Fruit fly (Drosophila melanogaster) whole organism, embryonic: ENCODE measurements around the gene CG16903.

Experiments used
- BtbVII ChIP-seq: fragments of 200-800 bp; sonication (Bioruptor generic); optimal IDR thresholded peaks from 3 replicates; lab custom pipeline; 2017; ENCODE audit warnings: missing biosample characterization, mild to moderate bottlenecking, missing genetic modification characterization
- CG10267 ChIP-seq: fragments of 200-800 bp; sonication (Bioruptor generic); optimal IDR thresholded peaks from 2 replicates; lab custom pipeline; 2018; ENCODE audit warnings: missing biosample characterization, mild to moderate bottlenecking, missing genetic modification characterization, moderate library complexity
- CG10431 ChIP-seq: fragments of 200-800 bp; sonication (Bioruptor generic); optimal IDR thresholded peaks from 3 replicates; lab custom pipeline; 2018; ENCODE audit warnings: missing biosample characterization, mild to moderate bottlenecking, missing genetic modification characterization
- CG10979 ChIP-seq: fragments of 200-800 bp; sonication (Bioruptor generic); optimal IDR thresholded peaks from 2 replicates; lab custom pipeline; 2018; ENCODE audit warnings: missing biosample characterization, mild to moderate bottlenecking, missing genetic modification characterization, moderate library complexity
- CG11093 ChIP-seq: fragments of 200-800 bp; sonication (Bioruptor generic); IDR thresholded peaks from 3 replicates; pipeline ENCODE4 v1.3.6; 2022; ENCODE audit warnings: missing biosample characterization, missing genetic modification characterization
- CG11247 ChIP-seq: fragments of 200-800 bp; sonication (Bioruptor generic); IDR thresholded peaks from 2 replicates; pipeline ENCODE4 v1.3.6; 2022; ENCODE audit warnings: missing biosample characterization, missing genetic modification characterization
- CG11456 ChIP-seq: fragments of 200-800 bp; sonication (Bioruptor generic); IDR thresholded peaks from 3 replicates; pipeline ENCODE4 v1.3.6; 2022; ENCODE audit warnings: missing biosample characterization, missing genetic modification characterization
- CG12744 ChIP-seq: fragments of 200-800 bp; sonication (Bioruptor generic); optimal IDR thresholded peaks from 2 replicates; lab custom pipeline; 2016; ENCODE audit warnings: missing biosample characterization, missing genetic modification characterization
- CG13287 ChIP-seq: fragments of 200-800 bp; sonication (Bioruptor generic); IDR thresholded peaks from 2 replicates; pipeline ENCODE4 v1.3.6; 2022; ENCODE audit warnings: missing biosample characterization, missing genetic modification characterization; ENCODE audit not compliant: partially characterized antibody
- CG13894 ChIP-seq: fragments of 200-800 bp; sonication (Bioruptor generic); optimal IDR thresholded peaks from 3 replicates; lab custom pipeline; 2018; ENCODE audit warnings: missing biosample characterization, mild to moderate bottlenecking, missing genetic modification characterization, moderate library complexity
- CG15696 ChIP-seq: fragments of 200-800 bp; sonication (Bioruptor generic); optimal IDR thresholded peaks from 2 replicates; lab custom pipeline; 2019; ENCODE audit warnings: missing biosample characterization, mild to moderate bottlenecking, missing genetic modification characterization, moderate library complexity
- CG16779 ChIP-seq: fragments of 200-800 bp; sonication (Bioruptor generic); IDR thresholded peaks from 2 replicates; pipeline ENCODE4 v1.3.6; 2022; ENCODE audit warnings: missing biosample characterization, missing genetic modification characterization
- CG16863 ChIP-seq: fragments of 200-800 bp; sonication (Bioruptor generic); optimal IDR thresholded peaks from 3 replicates; lab custom pipeline; 2016; ENCODE audit warnings: missing biosample characterization, missing genetic modification characterization
- CG18619 ChIP-seq: fragments of 200-800 bp; sonication (Bioruptor generic); optimal IDR thresholded peaks from 3 replicates; lab custom pipeline; 2017; ENCODE audit warnings: missing biosample characterization, mild to moderate bottlenecking, missing genetic modification characterization
- CG30431 ChIP-seq: fragments of 200-800 bp; sonication (Bioruptor generic); optimal IDR thresholded peaks from 2 replicates; lab custom pipeline; 2017; ENCODE audit warnings: missing biosample characterization, missing genetic modification characterization
- CG3407 ChIP-seq: fragments of 200-800 bp; sonication (Bioruptor generic); optimal IDR thresholded peaks from 2 replicates; lab custom pipeline; 2018; ENCODE audit warnings: missing biosample characterization, mild to moderate bottlenecking, missing genetic modification characterization
- CG4730 ChIP-seq: fragments of 200-800 bp; sonication (Bioruptor generic); IDR thresholded peaks from 2 replicates; pipeline ENCODE4 v1.3.6; 2022; ENCODE audit warnings: missing biosample characterization, missing genetic modification characterization
- CG6689 ChIP-seq: fragments of 200-800 bp; sonication (Bioruptor generic); IDR thresholded peaks from 2 replicates; pipeline ENCODE4 v1.3.6; 2022; ENCODE audit warnings: missing biosample characterization, missing genetic modification characterization
- CG8290 ChIP-seq, 3 experiments: fragments of 200-800 bp; sonication (Bioruptor generic); optimal IDR thresholded peaks; 2 replicates each; lab custom pipeline; 2016 to 2019; ENCODE audit warnings: missing biosample characterization in 3 of 3, missing genetic modification characterization in 3 of 3, mild to moderate bottlenecking in 2 of 3, moderate library complexity in 1 of 3
- CG8359 ChIP-seq: fragments of 200-800 bp; sonication (Bioruptor generic); optimal IDR thresholded peaks from 2 replicates; lab custom pipeline; 2017; ENCODE audit warnings: missing biosample characterization, mild to moderate bottlenecking, missing genetic modification characterization, borderline replicate concordance
- CG8388 ChIP-seq: fragments of 200-800 bp; sonication (Bioruptor generic); optimal IDR thresholded peaks from 2 replicates; lab custom pipeline; 2019; ENCODE audit warnings: missing biosample characterization, mild to moderate bottlenecking, missing genetic modification characterization, moderate library complexity
- CG9727 ChIP-seq: fragments of 200-800 bp; sonication (Bioruptor generic); optimal IDR thresholded peaks from 3 replicates; lab custom pipeline; 2017; ENCODE audit warnings: missing biosample characterization, mild to moderate bottlenecking, missing genetic modification characterization
- CG9797 ChIP-seq: fragments of 200-800 bp; sonication (Bioruptor generic); optimal IDR thresholded peaks from 3 replicates; lab custom pipeline; 2018; ENCODE audit warnings: missing biosample characterization, mild to moderate bottlenecking, missing genetic modification characterization
- Drgx ChIP-seq: fragments of 200-800 bp; sonication (Bioruptor generic); IDR thresholded peaks from 2 replicates; pipeline ENCODE4 v1.3.6; 2022; ENCODE audit warnings: missing biosample characterization, missing genetic modification characterization
- Fer2 ChIP-seq: fragments of 200-800 bp; sonication (Bioruptor generic); optimal IDR thresholded peaks from 2 replicates; lab custom pipeline; 2018; ENCODE audit warnings: missing biosample characterization, mild to moderate bottlenecking, missing genetic modification characterization, moderate library complexity
- Hr78 ChIP-seq, 2 experiments: fragments of 200-800 bp in 1 of 2; fragments of >200 bp in 1 of 2; sonication (Bioruptor generic) in 1 of 2; optimal IDR thresholded peaks; 2 replicates each; lab custom pipeline; 2017 to 2019; ENCODE audit warnings: missing biosample characterization in 2 of 2, missing genetic modification characterization in 2 of 2, mild to moderate bottlenecking in 1 of 2, moderate library complexity in 1 of 2
- Jarid2 ChIP-seq: fragments of 200-800 bp; sonication (Bioruptor generic); optimal IDR thresholded peaks from 3 replicates; lab custom pipeline; 2017; ENCODE audit warnings: mild to moderate bottlenecking, missing biosample characterization, missing genetic modification reagents, missing genetic modification characterization
- Kr ChIP-seq: fragments of 200-800 bp; sonication (Bioruptor generic); optimal IDR thresholded peaks from 2 replicates; lab custom pipeline; 2017; ENCODE audit warnings: missing biosample characterization, mild to moderate bottlenecking, missing genetic modification characterization
- Meics ChIP-seq: fragments of 200-800 bp; sonication (Bioruptor generic); optimal IDR thresholded peaks from 2 replicates; lab custom pipeline; 2017; ENCODE audit warnings: missing biosample characterization, mild to moderate bottlenecking, missing genetic modification characterization
- aop ChIP-seq: fragments of 200-800 bp; sonication (Bioruptor generic); IDR thresholded peaks from 2 replicates; pipeline ENCODE4 v1.3.6; 2022; ENCODE audit warnings: missing biosample characterization, missing genetic modification characterization
- bcd ChIP-seq: fragments of 200-800 bp; sonication (Bioruptor generic); optimal IDR thresholded peaks from 2 replicates; lab custom pipeline; 2017; ENCODE audit warnings: missing biosample characterization, mild to moderate bottlenecking, missing genetic modification characterization
- cas ChIP-seq: fragments of 200-800 bp; sonication (Bioruptor generic); IDR thresholded peaks from 2 replicates; pipeline ENCODE4 v1.3.6; 2022; ENCODE audit warnings: missing biosample characterization, missing genetic modification characterization
- chinmo ChIP-seq: fragments of 200-800 bp; sonication (Bioruptor generic); IDR thresholded peaks from 4 replicates; pipeline ENCODE4 v1.3.6; 2022; ENCODE audit warnings: missing biosample characterization, missing genetic modification characterization; ENCODE audit not compliant: partially characterized antibody
- cwo ChIP-seq: fragments of 200-800 bp; sonication (Bioruptor generic); optimal IDR thresholded peaks from 3 replicates; lab custom pipeline; 2017; ENCODE audit warnings: missing biosample characterization, missing genetic modification characterization, mild to moderate bottlenecking, moderate library complexity, missing genetic modification reagents
- esg ChIP-seq: fragments of 200-800 bp; sonication (Bioruptor generic); conservative IDR thresholded peaks from 2 replicates; pipeline ENCODE4 v1.3.6; 2022; ENCODE audit warnings: missing biosample characterization, missing genetic modification characterization
- gcm ChIP-seq: fragments of 200-800 bp; sonication (Bioruptor generic); optimal IDR thresholded peaks from 2 replicates; lab custom pipeline; 2019; ENCODE audit warnings: missing biosample characterization, mild to moderate bottlenecking, missing genetic modification characterization, moderate library complexity
- h ChIP-seq: fragments of >200 bp; optimal IDR thresholded peaks from 2 replicates; lab custom pipeline; 2017
- ham ChIP-seq: fragments of 200-800 bp; sonication (Bioruptor generic); IDR thresholded peaks from 2 replicates; pipeline ENCODE4 v1.3.6; 2022; ENCODE audit warnings: missing biosample characterization, missing genetic modification characterization
- ind ChIP-seq: fragments of 200-800 bp; sonication (Bioruptor generic); optimal IDR thresholded peaks from 3 replicates; lab custom pipeline; 2016; ENCODE audit warnings: missing biosample characterization, missing genetic modification characterization
- klu ChIP-seq: fragments of 200-800 bp; sonication (Bioruptor generic); IDR thresholded peaks from 2 replicates; pipeline ENCODE4 v1.3.6; 2022; ENCODE audit warnings: missing biosample characterization, missing genetic modification characterization
- lab ChIP-seq: fragments of 200-800 bp; sonication (Bioruptor generic); optimal IDR thresholded peaks from 3 replicates; lab custom pipeline; 2017; ENCODE audit warnings: missing biosample characterization, missing genetic modification characterization, mild to moderate bottlenecking, moderate library complexity, missing genetic modification reagents
- nerfin-2 ChIP-seq: fragments of 200-800 bp; sonication (Bioruptor generic); IDR thresholded peaks from 2 replicates; pipeline ENCODE4 v1.3.6; 2022; ENCODE audit warnings: missing biosample characterization, missing genetic modification characterization; ENCODE audit not compliant: partially characterized antibody
- oc ChIP-seq: fragments of 200-800 bp; sonication (Bioruptor generic); optimal IDR thresholded peaks from 2 replicates; lab custom pipeline; 2018; ENCODE audit warnings: missing biosample characterization, mild to moderate bottlenecking, missing genetic modification characterization, moderate library complexity
- pros ChIP-seq: fragments of 200-800 bp; sonication (Bioruptor generic); optimal IDR thresholded peaks from 3 replicates; lab custom pipeline; 2019; ENCODE audit warnings: missing biosample characterization, mild to moderate bottlenecking, missing genetic modification characterization, moderate library complexity
- sisA ChIP-seq: fragments of 200-800 bp; sonication (Bioruptor generic); IDR thresholded peaks from 2 replicates; pipeline ENCODE4 v1.3.6; 2022; ENCODE audit warnings: missing biosample characterization, missing genetic modification characterization
- sob ChIP-seq: fragments of 200-800 bp; sonication (Bioruptor generic); IDR thresholded peaks from 2 replicates; pipeline ENCODE4 v1.3.6; 2022; ENCODE audit warnings: missing biosample characterization, missing genetic modification characterization
- trem ChIP-seq: fragments of 200-800 bp; optimal IDR thresholded peaks from 3 replicates; lab custom pipeline; 2019; ENCODE audit warnings: missing biosample characterization, mild to moderate bottlenecking, missing genetic modification characterization, moderate library complexity
- vnd ChIP-seq: fragments of 200-800 bp; sonication (Bioruptor generic); IDR thresholded peaks from 3 replicates; pipeline ENCODE4 v1.3.6; 2022; ENCODE audit warnings: missing biosample characterization, missing genetic modification characterization; ENCODE audit not compliant: partially characterized antibody

Gene CG16903

DNA sequence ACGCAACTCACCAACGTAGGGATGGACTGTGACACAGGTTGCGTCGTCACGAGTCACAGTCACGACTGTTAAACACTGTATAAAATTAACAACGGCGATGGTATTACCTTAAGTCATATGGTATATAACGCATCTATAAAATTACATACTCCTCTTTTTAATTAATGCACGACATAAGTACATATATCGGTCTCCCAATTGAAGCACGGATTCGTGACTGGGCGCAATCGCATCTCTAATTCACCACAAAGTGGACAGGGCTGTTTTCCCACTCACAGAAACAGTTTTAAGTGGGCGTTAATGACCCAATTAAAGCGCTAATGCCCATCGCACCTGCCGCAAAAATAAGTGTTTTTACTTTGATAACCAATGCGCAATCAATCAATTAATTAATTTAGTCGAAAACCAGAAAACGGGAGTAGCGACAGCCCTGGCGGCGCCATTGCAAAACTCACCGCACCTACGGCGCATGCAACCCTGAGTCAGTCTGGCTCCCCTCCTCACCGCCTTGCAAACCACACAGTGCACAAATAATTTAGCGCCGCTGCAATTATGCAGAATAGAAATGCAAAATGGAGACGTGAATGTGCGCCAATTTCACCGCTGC, 38.8 kb downstream of the CG16903 start, which contains the start of gene CG4313 (continued):
- TF ChIP-seq CG30431 (no peak), CG13287 (GFP tag; lab: Robert Waterston, UW) (peak; percentile 90), CG16863 (GFP tag; lab: Kevin White, UChicago) (peak; percentile 55), CG6689 (GFP tag; lab: Robert Waterston, UW) (peak; percentile 67), CG4730 (GFP tag; lab: Robert Waterston, UW) (peak; percentile 33; the same call in 1 of the 2 replicates), CG11093 (GFP tag; lab: Robert Waterston, UW) (no peak), CG15696 (tag; lab: Kevin White, UChicago) (peak; percentile 72), CG11456 (GFP tag; lab: Robert Waterston, UW) (peak; percentile 67; the same call in 2 of the 3 replicates), Fer2 (tag; lab: Kevin White, UChicago) (peak; percentile 50), trem (tag; lab: Kevin White, UChicago) (peak; percentile 92), CG3407 (GFP tag; lab: Kevin White, UChicago) (peak; percentile 26), CG9727 (GFP tag; lab: Kevin White, UChicago) (peak; percentile 70), CG8359 (GFP tag; lab: Kevin White, UChicago) (no peak), CG16779 (GFP tag; lab: Robert Waterston, UW) (no peak), CG11247 (GFP tag; lab: Robert Waterston, UW) (peak; percentile 48; the same call in 1 of the 2 replicates), CG10431 (GFP tag; lab: Kevin White, UChicago) (no peak), vnd (GFP tag; lab: Robert Waterston, UW) (peak; percentile 91), CG10267 (tag; lab: Kevin White, UChicago) (peak; percentile 57), ind (GFP tag; lab: Kevin White, UChicago) (peak; percentile 76), oc (tag; lab: Kevin White, UChicago) (no peak), CG12744 (peak; percentile 26), Kr (GFP tag; lab: Kevin White, UChicago) (no peak), bcd (GFP tag; lab: Kevin White, UChicago) (peak; percentile 68), sob (GFP tag; lab: Robert Waterston, UW) (peak; percentile 64; the same call in 1 of the 2 replicates), CG8388 (peak; percentile 39), CG9797 (GFP tag; lab: Kevin White, UChicago) (peak; percentile 2), Hr78 (GFP tag; optimal IDR thresholded peaks at IDR 0.05; lab: Kevin White, UChicago) (no peak), chinmo (GFP tag; lab: Robert Waterston, UW) (peak; percentile 41; the same call in 1 of the 4 replicates), nerfin-2 (GFP tag; lab: Robert Waterston, UW) (peak; percentile 76), esg (GFP tag; lab: Robert Waterston, UW) (peak; percentile 34; the same call in 1 of the 2 replicates), cwo (GFP tag; lab: Kevin White, UChicago) (peak; percentile 46), gcm (peak; percentile 49), CG10979 (tag; lab: Kevin White, UChicago) (peak; percentile 55), CG13894 (peak; percentile 60), ham (GFP tag; lab: Robert Waterston, UW) (no peak), Meics (GFP tag; lab: Kevin White, UChicago) (peak; percentile 73), pros (GFP tag; lab: Kevin White, UChicago) (no peak), h (no peak), cas (GFP tag; lab: Robert Waterston, UW) (0 out of 2 replicates have a peak, but pooled peaks have one; percentile 47), Jarid2 (GFP tag; lab: Kevin White, UChicago) (no peak), BtbVII (peak; percentile 52), lab (GFP tag; lab: Kevin White, UChicago) (peak; percentile 63), CG8290 (GFP tag; optimal IDR thresholded peaks at IDR 0.05; lab: Kevin White, UChicago) (peak; percentile 73), CG8290 (tag; optimal IDR thresholded peaks at IDR 0.05; lab: Kevin White, UChicago) (peak in 1 of 2 experiments; percentile 87), sisA (GFP tag; lab: Robert Waterston, UW) (peak; percentile 75), CG18619 (peak; percentile 60), Drgx (GFP tag; lab: Robert Waterston, UW) (peak; percentile 54; the same call in 1 of the 2 replicates), aop (no peak), klu (GFP tag; lab: Robert Waterston, UW) (peak; percentile 73)
